Worm (Caenorhabditis elegans): ENCODE data around the gene clec-186.

- TF ChIP-seq flt-1 (GFP tag; IDR thresholded peaks at IDR 0.05) (no peak), ama-1 (optimal IDR thresholded peaks at IDR 0.05) (no peak), B0310.2 (tag; optimal IDR thresholded peaks at IDR 0.05) (no peak), tbx-11 (GFP tag; IDR thresholded peaks at IDR 0.05) (no peak), hmbx-1 (tag; optimal IDR thresholded peaks at IDR 0.05) (no peak), ets-7 (tag; optimal IDR thresholded peaks at IDR 0.05) (no peak), hnd-1 (tag; optimal IDR thresholded peaks at IDR 0.05) (no peak), aly-1 (tag; optimal IDR thresholded peaks at IDR 0.05) (no peak)
Measured at ce11 chrIV:12886012-12886411, 20.1 kb downstream of the clec-186 start.

Data from whole organism, early embryonic.